Worm (Caenorhabditis elegans) whole organism, early embryonic: Measurements from ENCODE around the gene dod-17.

Experiments used
- ama-1 ChIP-seq: fragments of 150-350 bp; optimal IDR thresholded peaks from 2 replicates; lab custom pipeline; 2014
- ceh-13 ChIP-seq: fragments of 200-800 bp; sonication (Bioruptor generic); optimal IDR thresholded peaks from 2 replicates; lab custom pipeline; 2018; ENCODE audit warnings: mild to moderate bottlenecking, missing genetic modification characterization, missing compliant biosample characterization
- flt-1 ChIP-seq: fragments of 200-800 bp; sonication (Bioruptor generic); IDR thresholded peaks from 2 replicates; pipeline ENCODE4 v1.3.6; 2022; ENCODE audit warnings: missing genetic modification characterization, missing compliant biosample characterization
- pes-1 ChIP-seq: fragments of 200-800 bp; sonication (Bioruptor generic); IDR thresholded peaks from 2 replicates; pipeline ENCODE4 v1.3.6; 2022; ENCODE audit warnings: missing genetic modification reagents, missing genetic modification characterization, missing compliant biosample characterization
- tbx-11 ChIP-seq: fragments of 200-800 bp; sonication (Bioruptor generic); IDR thresholded peaks from 2 replicates; pipeline ENCODE4 v1.3.6; 2022; ENCODE audit warnings: missing genetic modification characterization, missing compliant biosample characterization
- tbx-37 ChIP-seq: fragments of 200-800 bp; sonication (Bioruptor generic); conservative IDR thresholded peaks from 2 replicates; pipeline ENCODE4 v1.3.6; 2022; ENCODE audit warnings: missing genetic modification reagents, missing genetic modification characterization, missing compliant biosample characterization
- tra-4 ChIP-seq: sonication (generic microtip); optimal IDR thresholded peaks from 2 replicates; lab custom pipeline; 2017; ENCODE audit warnings: missing genetic modification characterization, missing compliant biosample characterization

- TF ChIP-seq ama-1 (lab: Kevin White, UChicago) (no peak), flt-1 (GFP tag; lab: Robert Waterston, UW) (no peak), tbx-37 (no peak), ceh-13 (GFP tag; lab: Kevin White, UChicago) (no peak), tbx-11 (GFP tag; lab: Robert Waterston, UW) (no peak), tra-4 (no peak), pes-1 (no peak)
Measured at ce11 chrIV:12973336-12973735, 2.8 kb upstream of the dod-17 start, which contains the start of gene F55G11.4.
